Worm (Caenorhabditis elegans) whole organism, L1 larva: ENCODE measurements around the gene skr-21.

ENCODE experiments used
- C16A3.4 ChIP-seq: fragments of 150-350 bp; optimal IDR thresholded peaks from 2 replicates; lab custom pipeline; 2014; ENCODE audit warnings: missing biosample characterization, missing genetic modification characterization
- ceh-82 ChIP-seq, 3 experiments: fragments of 150-350 bp in 1 of 3; sonication (generic microtip) in 2 of 3; optimal IDR thresholded peaks; 2 replicates each; lab custom pipeline; 2014 to 2017; ENCODE audit warnings: missing biosample characterization in 3 of 3, missing genetic modification characterization in 3 of 3
- efl-3 ChIP-seq: fragments of 200-800 bp; sonication (Bioruptor generic); optimal IDR thresholded peaks from 2 replicates; lab custom pipeline; 2018; ENCODE audit warnings: mild to moderate bottlenecking, missing genetic modification characterization, missing compliant biosample characterization
- egl-27 ChIP-seq, 2 experiments: fragments of 150-350 bp in 1 of 2; sonication (generic microtip); optimal IDR thresholded peaks; 3 replicates each; lab custom pipeline; 2017 to 2018; ENCODE audit warnings: missing biosample characterization in 2 of 2, missing genetic modification characterization in 2 of 2, missing genetic modification reagents in 2 of 2
- lin-15B ChIP-seq: fragments of 150-350 bp; sonication (generic microtip); optimal IDR thresholded peaks from 3 replicates; lab custom pipeline; 2014; ENCODE audit warnings: missing biosample characterization, missing genetic modification characterization
- nhr-77 ChIP-seq: fragments of 150-350 bp; optimal IDR thresholded peaks from 2 replicates; lab custom pipeline; 2014; ENCODE audit warnings: missing biosample characterization, missing genetic modification characterization
- xbp-1 ChIP-seq: sonication (generic microtip); optimal IDR thresholded peaks from 2 replicates; lab custom pipeline; 2016; ENCODE audit warnings: missing genetic modification characterization, missing compliant biosample characterization

DNA sequence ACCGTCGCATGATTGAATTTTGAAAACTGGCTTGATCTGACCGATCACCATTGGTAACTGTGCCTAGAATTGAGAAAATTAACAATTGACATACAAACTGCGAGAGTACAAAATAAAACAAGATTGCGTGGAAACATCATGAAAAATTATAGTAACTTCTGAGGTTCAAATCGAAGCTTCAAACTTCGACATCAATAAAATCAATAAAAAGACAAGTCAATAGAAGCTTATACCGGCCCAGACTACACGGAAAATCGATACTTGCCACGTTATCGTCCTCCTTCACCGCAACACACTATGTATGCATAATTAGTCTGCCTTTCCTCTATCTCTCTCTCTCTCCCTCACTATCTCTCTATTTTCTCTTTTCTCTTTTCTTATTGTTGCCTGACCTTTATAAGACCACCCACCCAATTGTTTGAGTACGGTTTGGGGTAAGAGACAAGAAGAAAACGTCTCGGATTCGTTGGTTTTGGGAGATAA is at the start of gene skr-21:
- TF ChIP-seq xbp-1 (tag; lab: Kevin White, UChicago) (no peak), lin-15B (tag; lab: Kevin White, UChicago) (no peak), C16A3.4 (no peak), efl-3 (GFP tag; lab: Kevin White, UChicago) (no peak), egl-27 (tag; optimal IDR thresholded peaks at IDR 0.05; lab: Kevin White, UChicago) (no peak), ceh-82 (tag; optimal IDR thresholded peaks at IDR 0.05; lab: Kevin White, UChicago) (no peak), nhr-77 (tag; lab: Kevin White, UChicago) (no peak)
